Worm (Caenorhabditis elegans) whole organism, L4 larva: ENCODE results near the gene K10D11.4.

ENCODE experiments used
- F44E2.7 ChIP-seq: fragments of 200-800 bp; sonication (Bioruptor generic); IDR thresholded peaks from 2 replicates; pipeline ENCODE4 v2.1.2; 2022; ENCODE audit warnings: missing genetic modification characterization, missing compliant biosample characterization
- T20F7.1 ChIP-seq: fragments of 200-800 bp; sonication (Bioruptor generic); optimal IDR thresholded peaks from 2 replicates; lab custom pipeline; 2018; ENCODE audit warnings: mild to moderate bottlenecking, missing genetic modification characterization, missing compliant biosample characterization
- ceh-44 ChIP-seq: fragments of 200-800 bp; sonication (Bioruptor generic); IDR thresholded peaks from 2 replicates; pipeline ENCODE4 v1.3.6; 2022; ENCODE audit warnings: missing genetic modification reagents, missing genetic modification characterization, missing compliant biosample characterization
- ceh-62 ChIP-seq: sonication (generic microtip); optimal IDR thresholded peaks from 2 replicates; lab custom pipeline; 2017; ENCODE audit warnings: missing biosample characterization, missing genetic modification characterization
- ceh-82 ChIP-seq: sonication (generic microtip); optimal IDR thresholded peaks from 2 replicates; lab custom pipeline; 2017; ENCODE audit warnings: missing biosample characterization, missing genetic modification characterization
- daf-16 ChIP-seq, 3 experiments: sonication (generic microtip); optimal IDR thresholded peaks; 2 replicates each; lab custom pipeline; 2016 to 2017; ENCODE audit warnings: missing genetic modification characterization in 3 of 3, missing genetic modification reagents in 3 of 3, mild to moderate bottlenecking in 2 of 3, missing compliant biosample characterization in 2 of 3, missing biosample characterization in 1 of 3, moderate library complexity in 1 of 3
- daf-8 ChIP-seq: fragments of 200-800 bp; sonication (Bioruptor generic); IDR thresholded peaks from 2 replicates; pipeline ENCODE4 v1.3.6; 2022; ENCODE audit warnings: missing genetic modification characterization, missing compliant biosample characterization
- dmd-6 ChIP-seq: fragments of 200-800 bp; sonication (Bioruptor generic); IDR thresholded peaks from 2 replicates; pipeline ENCODE4 v1.3.6; 2022; ENCODE audit warnings: missing genetic modification reagents, missing genetic modification characterization, missing compliant biosample characterization
- duxl-1 ChIP-seq: sonication (generic microtip); optimal IDR thresholded peaks from 2 replicates; lab custom pipeline; 2016; ENCODE audit warnings: mild to moderate bottlenecking, missing genetic modification characterization, moderate library complexity, missing compliant biosample characterization; ENCODE audit not compliant: poor library complexity
- dve-1 ChIP-seq: sonication (generic microtip); optimal IDR thresholded peaks from 2 replicates; lab custom pipeline; 2017; ENCODE audit warnings: antibody characterized with exemption, mild to moderate bottlenecking, missing genetic modification characterization, missing compliant biosample characterization; ENCODE audit not compliant: insufficient read depth
- hlh-11 ChIP-seq: fragments of 200-800 bp; sonication (Bioruptor generic); optimal IDR thresholded peaks from 2 replicates; lab custom pipeline; 2018; ENCODE audit warnings: mild to moderate bottlenecking, missing genetic modification characterization, missing compliant biosample characterization
- lin-29 ChIP-seq: fragments of 200-800 bp; sonication (Bioruptor generic); IDR thresholded peaks from 2 replicates; pipeline ENCODE4 v1.3.6; 2022; ENCODE audit warnings: missing genetic modification reagents, missing genetic modification characterization, missing compliant biosample characterization
- lir-3 ChIP-seq: sonication (generic microtip); optimal IDR thresholded peaks from 2 replicates; lab custom pipeline; 2016; ENCODE audit warnings: mild to moderate bottlenecking, missing genetic modification characterization, missing compliant biosample characterization
- lsy-2 ChIP-seq, 2 experiments: fragments of 150-350 bp in 1 of 2; sonication (generic microtip) in 1 of 2; optimal IDR thresholded peaks; 2 replicates each; lab custom pipeline; 2014 to 2017; ENCODE audit warnings: missing biosample characterization in 2 of 2, missing genetic modification characterization in 2 of 2
- madf-9 ChIP-seq: fragments of 200-800 bp; sonication (Bioruptor generic); conservative IDR thresholded peaks from 2 replicates; pipeline ENCODE4 v1.3.6; 2022; ENCODE audit warnings: missing genetic modification reagents, missing genetic modification characterization, missing compliant biosample characterization
- mep-1 ChIP-seq: fragments of 150-350 bp; sonication (generic microtip); optimal IDR thresholded peaks from 3 replicates; lab custom pipeline; 2014; ENCODE audit warnings: missing biosample characterization, missing genetic modification characterization
- nhr-28 ChIP-seq: fragments of 150-350 bp; optimal IDR thresholded peaks from 2 replicates; lab custom pipeline; 2014; ENCODE audit warnings: missing biosample characterization, missing genetic modification characterization
- nhr-42 ChIP-seq: fragments of 200-800 bp; sonication (Bioruptor generic); IDR thresholded peaks from 2 replicates; pipeline ENCODE4 v1.3.6; 2022; ENCODE audit warnings: missing genetic modification characterization, missing compliant biosample characterization
- nhr-6 ChIP-seq: fragments of 150-350 bp; optimal IDR thresholded peaks from 2 replicates; lab custom pipeline; 2014; ENCODE audit warnings: missing biosample characterization, missing genetic modification characterization
- nhr-76 ChIP-seq: fragments of 150-350 bp; optimal IDR thresholded peaks from 2 replicates; lab custom pipeline; 2014; ENCODE audit warnings: missing biosample characterization, missing genetic modification characterization
- pqm-1 ChIP-seq: sonication (generic microtip); optimal IDR thresholded peaks from 2 replicates; lab custom pipeline; 2017; ENCODE audit warnings: missing biosample characterization, missing genetic modification characterization
- snpc-1.2 ChIP-seq: fragments of 200-800 bp; sonication (Bioruptor generic); IDR thresholded peaks from 2 replicates; pipeline ENCODE4 v1.3.6; 2022; ENCODE audit warnings: missing genetic modification reagents, missing genetic modification characterization, missing compliant biosample characterization
- tra-1 ChIP-seq: fragments of 200-800 bp; sonication (Bioruptor generic); IDR thresholded peaks from 2 replicates; pipeline ENCODE4 v1.3.6; 2022; ENCODE audit warnings: missing genetic modification reagents, missing genetic modification characterization, missing compliant biosample characterization
- unc-39 ChIP-seq: sonication (generic microtip); optimal IDR thresholded peaks from 2 replicates; lab custom pipeline; 2017; ENCODE audit warnings: missing biosample characterization, missing genetic modification characterization
- unc-62 ChIP-seq, 3 experiments: fragments of 150-350 bp in 1 of 3; sonication (generic microtip); optimal IDR thresholded peaks in 2 of 3; peaks in 1 of 3; 1 replicate in 1 of 3; 2 replicates in 2 of 3; lab custom pipeline; 2014 to 2017; ENCODE audit warnings: missing biosample characterization in 3 of 3, missing genetic modification characterization in 3 of 3, missing genetic modification reagents in 3 of 3, missing genotype in 1 of 3
- vab-7 ChIP-seq: fragments of 200-800 bp; sonication (Bioruptor generic); IDR thresholded peaks from 2 replicates; pipeline ENCODE4 v1.3.6; 2022; ENCODE audit warnings: missing genetic modification reagents, missing genetic modification characterization, missing compliant biosample characterization
- zfp-2 ChIP-seq: sonication (generic microtip); optimal IDR thresholded peaks from 2 replicates; lab custom pipeline; 2016; ENCODE audit warnings: mild to moderate bottlenecking, missing genetic modification characterization, missing compliant biosample characterization

K10D11.4 gene

DNA sequence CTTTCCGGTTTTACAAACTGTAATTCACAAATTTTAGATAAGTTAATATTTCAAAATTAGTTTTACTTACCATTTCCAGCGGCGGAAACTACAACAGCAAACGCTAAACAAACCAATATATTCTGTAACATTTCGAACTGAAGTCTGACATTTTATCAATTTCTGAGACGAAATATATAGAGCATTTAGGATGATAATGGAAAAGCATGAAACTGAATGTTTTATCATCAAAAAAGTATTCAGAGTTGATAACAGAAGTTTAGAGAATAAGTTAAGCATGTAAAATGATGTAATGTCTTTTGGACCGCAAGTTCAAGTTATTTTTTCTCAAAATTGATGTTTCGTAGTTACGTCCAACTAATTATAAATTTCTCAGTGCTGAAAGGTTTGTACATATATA, 25.1 kb downstream of the K10D11.4 start, which contains the start of gene F55G11.2 (continued):
- TF ChIP-seq duxl-1: no peak

DNA sequence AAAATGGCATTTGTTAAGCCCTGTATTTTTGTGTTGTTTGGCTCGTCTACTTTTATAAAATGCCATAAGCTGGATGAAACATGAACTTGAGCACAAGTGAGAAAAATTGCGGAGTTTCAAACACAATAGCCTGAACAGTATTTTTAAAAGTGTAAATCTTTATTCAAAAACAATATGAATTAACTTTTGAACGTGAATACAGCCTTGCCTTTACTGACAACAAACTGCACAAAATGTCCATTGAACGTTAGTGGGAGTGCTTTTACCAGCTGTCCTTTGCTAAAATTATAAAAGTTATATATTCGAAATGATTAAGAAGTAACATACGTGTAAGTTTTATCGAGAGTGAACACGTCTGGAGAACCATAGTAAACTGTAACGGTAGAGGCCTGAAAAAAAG, 27.0 kb downstream of the K10D11.4 start:
- peak in 1 of 2 experiments; percentile 95 for TF ChIP-seq unc-62 (GFP tag; optimal IDR thresholded peaks at IDR 0.05 in 1 of 2; lab: Kevin White, UChicago)
- no peak for TF ChIP-seq unc-62 (tag; optimal IDR thresholded peaks at IDR 0.05; lab: Kevin White, UChicago)
- TF ChIP-seq nhr-42 (GFP tag; lab: Robert Waterston, UW): no peak

DNA sequence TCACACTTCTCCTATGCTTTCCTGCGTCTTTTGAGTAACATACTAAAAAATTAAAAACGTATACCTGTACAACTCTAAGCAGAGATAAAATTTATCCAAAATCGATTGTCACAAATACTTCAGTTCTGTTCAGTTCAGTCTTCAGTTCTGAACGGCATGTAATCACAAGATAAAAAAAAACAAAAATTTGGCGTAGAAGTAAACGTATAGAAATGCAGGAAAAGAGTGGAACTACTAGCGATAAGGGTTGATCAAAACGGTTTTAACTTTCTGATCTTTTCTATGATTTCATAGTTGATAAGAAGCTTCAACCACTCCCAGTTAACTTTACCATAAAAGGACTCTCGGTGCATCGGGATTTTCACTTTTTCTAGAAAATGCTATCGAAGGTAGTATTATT, 29.2 kb downstream of the K10D11.4 start, which contains the start of gene dod-22:
dod-22 (plus strand) TSS at position 301 of the 400 bp plus-strand sequence.
- TF ChIP-seq pqm-1 (tag; lab: Kevin White, UChicago) (peak; percentile 29), lir-3 (tag; lab: Kevin White, UChicago) (no peak)

DNA sequence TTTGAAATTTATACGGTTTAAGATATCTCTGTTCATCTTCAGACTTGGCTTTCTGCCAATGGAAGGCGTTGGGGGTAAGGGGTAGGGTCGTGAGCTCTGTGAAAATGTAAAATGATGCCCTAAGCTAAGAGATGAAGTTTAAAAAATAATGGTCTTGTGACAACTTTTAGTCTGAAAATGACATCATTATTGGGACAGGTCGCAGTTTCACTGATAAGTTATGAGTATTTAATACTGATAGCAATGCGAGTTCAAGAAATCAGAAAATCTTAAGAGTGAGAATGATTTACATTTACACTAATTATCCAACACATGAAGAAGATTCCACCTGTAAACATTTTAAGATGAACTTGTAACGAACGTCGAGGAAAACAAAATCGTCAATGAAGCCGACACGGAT, 29.6 kb downstream of the K10D11.4 start:
- TF ChIP-seq madf-9 (GFP tag; lab: Robert Waterston, UW) (no peak), duxl-1 (no peak), zfp-2 (no peak), dmd-6 (GFP tag; lab: Robert Waterston, UW) (peak; percentile 62), unc-62 (GFP tag; optimal IDR thresholded peaks at IDR 0.05 in 1 of 2; lab: Kevin White, UChicago) (peak in 1 of 2 experiments; percentile 20), unc-62 (tag; optimal IDR thresholded peaks at IDR 0.05; lab: Kevin White, UChicago) (no peak), lsy-2 (tag; optimal IDR thresholded peaks at IDR 0.05; lab: Kevin White, UChicago) (no peak), ceh-44 (GFP tag; lab: Robert Waterston, UW) (no peak), nhr-42 (GFP tag; lab: Robert Waterston, UW) (no peak), daf-8 (GFP tag; lab: Robert Waterston, UW) (no peak), nhr-76 (tag; lab: Kevin White, UChicago) (no peak), snpc-1.2 (GFP tag; lab: Robert Waterston, UW) (no peak), hlh-11 (tag; lab: Kevin White, UChicago) (peak; percentile 1), nhr-28 (tag; lab: Kevin White, UChicago) (peak; percentile 20), tra-1 (GFP tag; lab: Robert Waterston, UW) (no peak), ceh-82 (tag; lab: Kevin White, UChicago) (no peak), mep-1 (tag; lab: Kevin White, UChicago) (no peak), lin-29 (GFP tag; lab: Robert Waterston, UW) (no peak), pqm-1 (tag; lab: Kevin White, UChicago) (peak; percentile 43), dve-1 (peak; percentile 21)

DNA sequence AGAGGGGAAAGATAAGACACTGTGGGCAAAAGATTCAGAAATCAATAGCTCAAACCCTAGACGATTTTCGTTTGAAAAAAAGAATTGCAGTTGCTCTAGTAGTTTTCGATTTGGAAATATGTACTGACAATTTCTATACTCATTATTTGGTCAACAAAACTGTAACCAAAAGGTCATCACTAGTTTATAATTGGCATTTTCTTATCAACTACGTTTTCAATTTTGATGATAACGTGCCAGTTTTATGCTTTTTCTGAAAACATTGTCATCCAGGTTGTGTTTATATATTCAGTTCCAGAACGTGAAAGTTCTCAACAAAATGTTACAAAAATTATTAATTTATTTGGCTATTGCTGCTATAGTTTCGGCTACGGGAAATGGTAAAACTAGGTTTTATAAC, 31.7 kb downstream of the K10D11.4 start, which contains the start of gene F55G11.8:
F55G11.8 (plus strand) TSS at position 245 of the 400 bp plus-strand sequence.
- TF ChIP-seq nhr-6 (tag; lab: Kevin White, UChicago) (peak; percentile 82), daf-16 (GFP tag; optimal IDR thresholded peaks at IDR 0.05; lab: Kevin White, UChicago) (no peak), daf-16 (tag; optimal IDR thresholded peaks at IDR 0.05; lab: Kevin White, UChicago) (peak; percentile 94), nhr-28 (tag; lab: Kevin White, UChicago) (peak; percentile 62), ceh-62 (tag; lab: Kevin White, UChicago) (no peak), F44E2.7 (no peak), vab-7 (GFP tag; lab: Robert Waterston, UW) (no peak), unc-39 (tag; lab: Kevin White, UChicago) (no peak), pqm-1 (tag; lab: Kevin White, UChicago) (peak; percentile 84), dmd-6 (GFP tag; lab: Robert Waterston, UW) (0 out of 2 replicates have a peak, but pooled peaks have one; percentile 20), T20F7.1 (GFP tag; lab: Kevin White, UChicago) (no peak)
- TF ChIP-seq, all 104 proteins: peak for 5

DNA sequence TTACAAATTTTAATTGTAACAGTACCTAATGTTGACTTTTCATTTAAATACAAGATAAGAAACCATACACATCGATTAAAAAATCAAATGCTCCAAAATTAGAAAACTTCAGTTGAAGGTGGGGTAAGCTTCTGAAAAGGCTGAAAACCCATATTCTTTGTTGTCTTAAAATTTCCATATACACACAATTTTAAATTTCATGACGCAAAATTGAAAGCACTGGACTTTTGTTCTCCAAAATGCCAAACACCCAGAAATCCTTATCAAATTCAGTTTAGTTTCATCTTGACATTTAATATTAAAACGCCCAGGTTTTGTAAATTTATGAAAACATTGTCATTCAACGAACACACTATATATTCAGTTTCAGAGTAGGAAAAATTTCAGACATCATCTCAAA, 34.1 kb downstream of the K10D11.4 start, which contains the start of gene F55G11.7:
F55G11.7 (plus strand) TSS at position 301 of the 400 bp plus-strand sequence.
- TF ChIP-seq unc-62 (GFP tag; optimal IDR thresholded peaks at IDR 0.05 in 1 of 2; lab: Kevin White, UChicago) (peak in 1 of 2 experiments; percentile 39), unc-62 (tag; optimal IDR thresholded peaks at IDR 0.05; lab: Kevin White, UChicago) (no peak), nhr-76 (tag; lab: Kevin White, UChicago) (no peak)
